Worm (Caenorhabditis elegans): ENCODE results near the gene F33D4.6.

ce11 chrIV:7728402-7728963, 10.7 kb upstream of the F33D4.6 start, which contains the start of gene sucg-1:
- no peak for TF ChIP-seq dao-5 (tag; optimal IDR thresholded peaks at IDR 0.05)
- TF ChIP-seq him-1 (tag; optimal IDR thresholded peaks at IDR 0.05), result no peak
- TF ChIP-seq W03F9.2 (tag; optimal IDR thresholded peaks at IDR 0.05), result no peak
